Worm (Caenorhabditis elegans) whole organism, L3 larva: ENCODE measurements around the gene F16F9.4.
A peak's percentile ranks its signal among the peaks of the same experiment; 100 is the strongest.

ENCODE experiments used
- R02D3.7 ChIP-seq: fragments of 150-350 bp; optimal IDR thresholded peaks from 2 replicates; lab custom pipeline; 2014; ENCODE audit warnings: missing biosample characterization, missing genetic modification characterization
- ZK546.5 ChIP-seq: sonication (generic microtip); optimal IDR thresholded peaks from 2 replicates; lab custom pipeline; 2017; ENCODE audit warnings: missing biosample characterization, missing genetic modification characterization
- aly-2 ChIP-seq: fragments of 150-350 bp; optimal IDR thresholded peaks from 2 replicates; lab custom pipeline; 2014; ENCODE audit warnings: missing biosample characterization, missing genetic modification characterization
- ama-1 ChIP-seq: fragments of 150-350 bp; optimal IDR thresholded peaks from 2 replicates; lab custom pipeline; 2018
- ceh-28 ChIP-seq: fragments of 150-350 bp; optimal IDR thresholded peaks from 2 replicates; lab custom pipeline; 2014; ENCODE audit warnings: missing biosample characterization, missing genetic modification reagents, missing genetic modification characterization
- ceh-82 ChIP-seq: fragments of 150-350 bp; optimal IDR thresholded peaks from 2 replicates; lab custom pipeline; 2014; ENCODE audit warnings: missing biosample characterization, missing genetic modification characterization
- egl-27 ChIP-seq: sonication (generic microtip); optimal IDR thresholded peaks from 4 replicates; lab custom pipeline; 2017; ENCODE audit warnings: missing biosample characterization, missing genetic modification reagents, missing genetic modification characterization
- egl-5 ChIP-seq: fragments of 150-350 bp; optimal IDR thresholded peaks from 2 replicates; lab custom pipeline; 2017; ENCODE audit warnings: missing biosample characterization, missing genetic modification reagents, missing genetic modification characterization, inconsistent platforms
- elt-1 ChIP-seq: fragments of 150-350 bp; optimal IDR thresholded peaks from 2 replicates; lab custom pipeline; 2014; ENCODE audit warnings: missing biosample characterization, missing genetic modification characterization
- elt-2 ChIP-seq: sonication (generic microtip); optimal IDR thresholded peaks from 2 replicates; lab custom pipeline; 2016; ENCODE audit warnings: missing genetic modification reagents, mild to moderate bottlenecking, missing genetic modification characterization, missing compliant biosample characterization
- elt-3 ChIP-seq, 3 experiments: fragments of 150-350 bp in 1 of 3; sonication (generic microtip) in 2 of 3; optimal IDR thresholded peaks; 2 replicates in 2 of 3; 4 replicates in 1 of 3; lab custom pipeline; 2014 to 2017; ENCODE audit warnings: missing biosample characterization in 3 of 3, missing genetic modification characterization in 3 of 3
- fkh-10 ChIP-seq: sonication (generic microtip); optimal IDR thresholded peaks from 2 replicates; lab custom pipeline; 2017; ENCODE audit warnings: missing biosample characterization, missing genetic modification reagents, missing genetic modification characterization
- fkh-2 ChIP-seq: fragments of 150-350 bp; optimal IDR thresholded peaks from 2 replicates; lab custom pipeline; 2014; ENCODE audit warnings: missing biosample characterization, missing genetic modification reagents, missing genetic modification characterization
- hmg-11 ChIP-seq: sonication (generic microtip); optimal IDR thresholded peaks from 2 replicates; lab custom pipeline; 2016; ENCODE audit warnings: missing genetic modification characterization, missing compliant biosample characterization
- jun-1 ChIP-seq: fragments of 150-350 bp; optimal IDR thresholded peaks from 2 replicates; lab custom pipeline; 2014; ENCODE audit warnings: missing biosample characterization, missing genetic modification reagents, missing genetic modification characterization
- lin-39 ChIP-seq: fragments of 150-350 bp; optimal IDR thresholded peaks from 2 replicates; lab custom pipeline; 2018; ENCODE audit warnings: missing biosample characterization, missing genetic modification reagents, missing genetic modification characterization
- lsy-12 ChIP-seq: sonication (generic microtip); optimal IDR thresholded peaks from 2 replicates; lab custom pipeline; 2016; ENCODE audit warnings: mild to moderate bottlenecking, missing genetic modification characterization, missing compliant biosample characterization
- mdl-1 ChIP-seq: fragments of 150-350 bp; optimal IDR thresholded peaks from 2 replicates; lab custom pipeline; 2014; ENCODE audit warnings: missing biosample characterization, missing genetic modification characterization
- nfya-1 ChIP-seq: sonication (generic microtip); optimal IDR thresholded peaks from 2 replicates; lab custom pipeline; 2017; ENCODE audit warnings: missing genetic modification characterization, mild to moderate bottlenecking, missing compliant biosample characterization, antibody characterized with exemption, moderate library complexity; ENCODE audit not compliant: insufficient read depth
- nhr-11 ChIP-seq: fragments of 150-350 bp; optimal IDR thresholded peaks from 2 replicates; lab custom pipeline; 2014; ENCODE audit warnings: missing biosample characterization, missing genetic modification characterization
- nhr-12 ChIP-seq: fragments of 150-350 bp; optimal IDR thresholded peaks from 2 replicates; lab custom pipeline; 2014; ENCODE audit warnings: missing biosample characterization, missing genetic modification characterization
- nhr-23 ChIP-seq: fragments of 150-350 bp; optimal IDR thresholded peaks from 2 replicates; lab custom pipeline; 2014; ENCODE audit warnings: missing biosample characterization, missing genetic modification reagents, missing genetic modification characterization
- nhr-25 ChIP-seq: sonication (generic microtip); optimal IDR thresholded peaks from 2 replicates; lab custom pipeline; 2017; ENCODE audit warnings: missing biosample characterization, missing genetic modification characterization
- nhr-28 ChIP-seq: fragments of 150-350 bp; optimal IDR thresholded peaks from 2 replicates; lab custom pipeline; 2014; ENCODE audit warnings: missing biosample characterization, missing genetic modification characterization
- nhr-43 ChIP-seq: sonication (generic microtip); optimal IDR thresholded peaks from 2 replicates; lab custom pipeline; 2016; ENCODE audit warnings: mild to moderate bottlenecking, missing genetic modification characterization, missing compliant biosample characterization; ENCODE audit not compliant: poor library complexity, severe bottlenecking
- nhr-67 ChIP-seq: fragments of 150-350 bp; optimal IDR thresholded peaks from 2 replicates; lab custom pipeline; 2014; ENCODE audit warnings: missing biosample characterization, missing genetic modification characterization
- nhr-76 ChIP-seq: fragments of 150-350 bp; sonication (generic microtip); optimal IDR thresholded peaks from 5 replicates; lab custom pipeline; 2014; ENCODE audit warnings: missing biosample characterization, missing genetic modification characterization
- nhr-77 ChIP-seq: fragments of 150-350 bp; optimal IDR thresholded peaks from 2 replicates; lab custom pipeline; 2014; ENCODE audit warnings: missing biosample characterization, missing genetic modification characterization
- pha-4 ChIP-seq: fragments of 150-350 bp; optimal IDR thresholded peaks from 2 replicates; lab custom pipeline; 2014; ENCODE audit warnings: missing biosample characterization, missing genetic modification reagents, missing genetic modification characterization
- pqm-1 ChIP-seq: fragments of 150-350 bp; optimal IDR thresholded peaks from 2 replicates; lab custom pipeline; 2017; ENCODE audit warnings: missing biosample characterization, missing genetic modification characterization, inconsistent platforms
- skn-1 ChIP-seq: fragments of 150-350 bp; optimal IDR thresholded peaks from 2 replicates; lab custom pipeline; 2014; ENCODE audit warnings: missing biosample characterization, missing genetic modification characterization
- tbx-2 ChIP-seq: sonication (generic microtip); optimal IDR thresholded peaks from 2 replicates; lab custom pipeline; 2016; ENCODE audit warnings: mild to moderate bottlenecking, missing genetic modification characterization, missing compliant biosample characterization
- unc-39 ChIP-seq: sonication (generic microtip); optimal IDR thresholded peaks from 4 replicates; lab custom pipeline; 2017; ENCODE audit warnings: missing biosample characterization, missing genetic modification characterization
- unc-62 ChIP-seq: fragments of 150-350 bp; sonication (generic microtip); optimal IDR thresholded peaks from 4 replicates; lab custom pipeline; 2014; ENCODE audit warnings: missing biosample characterization, missing genetic modification reagents, missing genetic modification characterization
- zag-1 ChIP-seq: fragments of 150-350 bp; optimal IDR thresholded peaks from 2 replicates; lab custom pipeline; 2014; ENCODE audit warnings: missing biosample characterization, missing genetic modification characterization
- ztf-11 ChIP-seq: fragments of 150-350 bp; optimal IDR thresholded peaks from 2 replicates; lab custom pipeline; 2014; ENCODE audit warnings: missing biosample characterization, missing genetic modification characterization
- ztf-4 ChIP-seq: fragments of 150-350 bp; optimal IDR thresholded peaks from 2 replicates; lab custom pipeline; 2014; ENCODE audit warnings: missing biosample characterization, missing genetic modification characterization

The F16F9.4 gene

DNA sequence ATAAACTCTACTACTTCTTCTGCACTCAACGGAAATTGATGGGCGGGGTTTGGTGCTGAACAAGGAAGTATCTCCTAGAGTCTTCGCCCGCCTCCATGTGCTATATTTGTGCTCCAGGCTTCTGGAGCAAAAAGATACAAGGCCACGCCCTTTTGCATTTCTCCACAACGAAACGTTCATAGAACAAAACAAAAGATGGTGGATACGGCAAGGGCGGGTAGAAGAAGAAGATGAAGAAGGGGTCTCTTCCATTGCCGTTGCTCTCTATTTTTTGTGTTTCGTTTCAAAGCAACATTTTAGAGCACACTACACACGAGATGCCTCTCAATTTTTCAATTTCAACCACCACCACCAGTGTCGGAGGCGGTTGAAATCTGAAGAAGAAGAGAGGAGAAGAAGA is 13.1 kb upstream of the F16F9.4 start (continued):
- no peak for TF ChIP-seq elt-3 (tag; optimal IDR thresholded peaks at IDR 0.05; lab: Kevin White, UChicago)

DNA sequence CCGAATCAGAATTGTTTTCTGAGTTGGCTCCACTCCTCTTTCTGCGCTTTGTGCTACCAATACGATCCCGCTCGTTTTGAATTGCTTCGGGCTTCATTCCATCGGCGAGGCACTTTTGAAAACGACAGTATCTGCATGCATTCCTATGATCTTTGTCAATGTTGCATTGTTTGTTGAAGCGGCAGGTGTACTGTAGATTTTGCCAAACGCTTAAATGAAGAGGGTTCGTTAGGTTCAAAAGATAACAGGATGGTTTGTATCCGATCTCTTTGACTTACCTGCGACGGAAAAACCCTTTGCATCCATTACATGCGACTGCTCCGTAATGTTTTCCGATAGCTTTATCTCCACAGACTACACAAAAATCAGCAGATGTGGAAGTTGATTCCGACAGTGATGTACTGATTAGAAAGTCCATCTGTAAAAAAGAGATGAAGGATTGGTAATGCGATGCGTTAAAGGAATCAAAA is 12.6 kb upstream of the F16F9.4 start, which contains the start of gene nhr-14:
nhr-14 (minus strand) TSS at position 420 of the 470 bp plus-strand sequence.
- TF ChIP-seq nhr-25 (tag; lab: Kevin White, UChicago) = peak; percentile 16
- no peak for TF ChIP-seq elt-2 (tag; lab: Kevin White, UChicago)

DNA sequence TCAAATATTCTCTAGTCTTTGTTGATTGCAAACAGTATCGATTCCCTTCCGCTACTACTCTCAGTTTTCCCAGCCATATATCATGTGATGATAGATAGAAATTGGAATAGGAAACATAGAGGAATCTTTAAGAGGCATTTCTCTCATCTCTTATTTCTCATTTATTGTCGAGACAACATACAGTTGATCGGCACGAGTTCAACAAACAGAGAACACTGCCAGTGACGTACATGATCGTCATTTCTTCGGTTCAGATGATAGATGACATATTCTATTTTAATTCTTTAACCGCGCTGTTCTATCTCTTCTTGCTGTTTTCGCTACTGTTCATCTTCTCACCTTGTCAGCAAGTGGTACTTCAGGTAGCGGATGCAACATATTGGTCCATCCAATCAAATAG is 12.0 kb upstream of the F16F9.4 start:
- no peak for TF ChIP-seq ztf-11 (tag; lab: Kevin White, UChicago)
- TF ChIP-seq unc-39 (tag; lab: Kevin White, UChicago) = no peak
- TF ChIP-seq nhr-67 (tag; lab: Kevin White, UChicago) = no peak
- peak; percentile 80 for TF ChIP-seq nhr-76
- peak; percentile 99 for TF ChIP-seq nhr-43 (tag; lab: Kevin White, UChicago)
- TF ChIP-seq egl-5 (tag; lab: Kevin White, UChicago) = no peak
- peak; percentile 35 for TF ChIP-seq nhr-28
- no peak for TF ChIP-seq ZK546.5 (tag; lab: Kevin White, UChicago)
- peak; percentile 20 for TF ChIP-seq ama-1 (lab: Kevin White, UChicago)
- no peak for TF ChIP-seq hmg-11
- peak; percentile 54 for TF ChIP-seq egl-27 (tag; lab: Kevin White, UChicago)
- TF ChIP-seq nhr-77 (tag; lab: Kevin White, UChicago) = peak; percentile 15
- TF ChIP-seq lin-39 (tag; lab: Kevin White, UChicago) = no peak
- no peak for TF ChIP-seq nhr-12 (tag; lab: Kevin White, UChicago)
- TF ChIP-seq zag-1 = no peak
- peak; percentile 91 for TF ChIP-seq nhr-25 (tag; lab: Kevin White, UChicago)
- TF ChIP-seq R02D3.7 (tag; lab: Kevin White, UChicago) = peak; percentile 61
- TF ChIP-seq fkh-10 (GFP tag; lab: Kevin White, UChicago) = no peak
- no peak for TF ChIP-seq skn-1 (tag; lab: Kevin White, UChicago)
- peak; percentile 9 for TF ChIP-seq jun-1 (tag; lab: Kevin White, UChicago)
- peak; percentile 51 for TF ChIP-seq mdl-1 (tag; lab: Kevin White, UChicago)
- peak; percentile 46 for TF ChIP-seq nfya-1 (tag; lab: Kevin White, UChicago)
- TF ChIP-seq elt-3 (tag; optimal IDR thresholded peaks at IDR 0.05; lab: Kevin White, UChicago) = peak in 2 of 3 experiments; percentile 81 to 83
- TF ChIP-seq ceh-82 (tag; lab: Kevin White, UChicago) = no peak
- no peak for TF ChIP-seq nhr-11
- peak; percentile 29 for TF ChIP-seq ztf-4
- TF ChIP-seq tbx-2 = peak; percentile 69
- peak; percentile 45 for TF ChIP-seq lsy-12 (tag; lab: Kevin White, UChicago)
- no peak for TF ChIP-seq aly-2 (tag; lab: Kevin White, UChicago)
- TF ChIP-seq unc-62 (GFP tag; lab: Kevin White, UChicago) = peak; percentile 68
- no peak for TF ChIP-seq fkh-2
- TF ChIP-seq ceh-28 = peak; percentile 71
- TF ChIP-seq nhr-23 = peak; percentile 99
- TF ChIP-seq elt-1 (tag; lab: Kevin White, UChicago) = no peak

DNA sequence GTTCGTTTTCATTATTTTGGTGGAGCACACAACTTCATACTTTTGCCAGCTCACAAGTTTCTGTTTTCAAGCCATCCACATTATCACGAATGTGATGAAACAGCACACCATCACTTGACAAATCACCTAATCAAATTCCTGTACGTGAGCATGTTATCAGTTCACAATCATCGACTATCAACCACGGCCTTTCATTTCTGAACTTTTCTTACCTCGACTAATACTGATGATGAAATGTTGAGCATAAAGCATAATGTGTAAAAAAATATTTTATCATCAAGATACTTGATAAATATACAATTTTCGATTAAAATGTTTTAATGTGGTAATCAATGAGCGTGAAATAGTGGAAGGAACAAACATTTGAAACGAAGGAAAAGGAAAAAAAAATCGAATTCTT is 10.3 kb upstream of the F16F9.4 start:
- TF ChIP-seq ZK546.5 (tag; lab: Kevin White, UChicago) = no peak
- TF ChIP-seq nhr-43 (tag; lab: Kevin White, UChicago) = no peak
- peak; percentile 77 for TF ChIP-seq jun-1 (tag; lab: Kevin White, UChicago)
- TF ChIP-seq skn-1 (tag; lab: Kevin White, UChicago) = peak; percentile 11
- TF ChIP-seq pqm-1 (tag; lab: Kevin White, UChicago) = peak; percentile 98
- peak; percentile 59 for TF ChIP-seq pha-4 (tag; lab: Kevin White, UChicago)
- peak; percentile 55 for TF ChIP-seq ama-1 (lab: Kevin White, UChicago)
- TF ChIP-seq elt-3 (tag; optimal IDR thresholded peaks at IDR 0.05; lab: Kevin White, UChicago) = no peak
- peak; percentile 99 for TF ChIP-seq elt-2 (tag; lab: Kevin White, UChicago)
- peak; percentile 56 for TF ChIP-seq ceh-28
- peak; percentile 68 for TF ChIP-seq nhr-77 (tag; lab: Kevin White, UChicago)
